Fruit fly (Drosophila melanogaster) whole organism, embryonic: ENCODE measurements around the gene Mvd.

ENCODE experiments used
- CG10147 ChIP-seq: fragments of 200-800 bp; sonication (Bioruptor generic); optimal IDR thresholded peaks from 2 replicates; lab custom pipeline; 2019; ENCODE audit warnings: missing biosample characterization, mild to moderate bottlenecking, missing genetic modification characterization, moderate library complexity
- CG11398 ChIP-seq: fragments of 200-800 bp; sonication (Bioruptor generic); optimal IDR thresholded peaks from 2 replicates; lab custom pipeline; 2016; ENCODE audit warnings: missing biosample characterization, missing genetic modification characterization
- CG11560 ChIP-seq: fragments of 200-800 bp; sonication (Bioruptor generic); IDR thresholded peaks from 3 replicates; pipeline ENCODE4 v1.3.6; 2022; ENCODE audit warnings: missing biosample characterization, missing genetic modification characterization
- CG1233 ChIP-seq: fragments of 200-800 bp; sonication (Bioruptor generic); optimal IDR thresholded peaks from 4 replicates; lab custom pipeline; 2018; ENCODE audit warnings: missing biosample characterization, mild to moderate bottlenecking, missing genetic modification characterization
- CG13287 ChIP-seq: fragments of 200-800 bp; sonication (Bioruptor generic); IDR thresholded peaks from 2 replicates; pipeline ENCODE4 v1.3.6; 2022; ENCODE audit warnings: missing biosample characterization, missing genetic modification characterization; ENCODE audit not compliant: partially characterized antibody
- CG13894 ChIP-seq: fragments of 200-800 bp; sonication (Bioruptor generic); optimal IDR thresholded peaks from 3 replicates; lab custom pipeline; 2018; ENCODE audit warnings: missing biosample characterization, mild to moderate bottlenecking, missing genetic modification characterization, moderate library complexity
- CG14050 ChIP-seq: fragments of 200-800 bp; sonication (Bioruptor generic); IDR thresholded peaks from 3 replicates; pipeline ENCODE4 v1.3.6; 2022; ENCODE audit warnings: missing biosample characterization, missing genetic modification characterization
- CG14441 ChIP-seq: fragments of 200-800 bp; sonication (Bioruptor generic); IDR thresholded peaks from 2 replicates; pipeline ENCODE4 v1.3.6; 2022; ENCODE audit warnings: missing biosample characterization, missing genetic modification characterization
- CG14860 ChIP-seq: fragments of 200-800 bp; sonication (Bioruptor generic); IDR thresholded peaks from 3 replicates; pipeline ENCODE4 v1.3.6; 2022; ENCODE audit warnings: missing biosample characterization, missing genetic modification characterization; ENCODE audit not compliant: partially characterized antibody
- CG1529 ChIP-seq: fragments of 200-800 bp; sonication (Bioruptor generic); optimal IDR thresholded peaks from 3 replicates; lab custom pipeline; 2018; ENCODE audit warnings: missing biosample characterization, missing genetic modification characterization
- CG16815 ChIP-seq: fragments of 200-800 bp; sonication (Bioruptor generic); optimal IDR thresholded peaks from 3 replicates; lab custom pipeline; 2017; ENCODE audit warnings: missing biosample characterization, mild to moderate bottlenecking, missing genetic modification characterization
- CG17186 ChIP-seq: fragments of 200-800 bp; sonication (Bioruptor generic); optimal IDR thresholded peaks from 3 replicates; lab custom pipeline; 2017; ENCODE audit warnings: missing biosample characterization, missing genetic modification reagents, missing genetic modification characterization
- CG17385 ChIP-seq: fragments of 200-800 bp; sonication (Bioruptor generic); optimal IDR thresholded peaks from 3 replicates; lab custom pipeline; 2018; ENCODE audit warnings: missing biosample characterization, mild to moderate bottlenecking, missing genetic modification characterization
- CG18262 ChIP-seq: fragments of 200-800 bp; optimal IDR thresholded peaks from 3 replicates; lab custom pipeline; 2019; ENCODE audit warnings: missing biosample characterization, mild to moderate bottlenecking, missing genetic modification characterization, moderate library complexity
- CG18599 ChIP-seq: fragments of 200-800 bp; sonication (Bioruptor generic); optimal IDR thresholded peaks from 3 replicates; lab custom pipeline; 2017; ENCODE audit warnings: missing biosample characterization, missing genetic modification characterization, mild to moderate bottlenecking, moderate library complexity, missing genetic modification reagents
- CG2199 ChIP-seq: fragments of 200-800 bp; sonication (Bioruptor generic); IDR thresholded peaks from 3 replicates; pipeline ENCODE4 v1.3.6; 2022; ENCODE audit warnings: missing biosample characterization, missing genetic modification characterization
- CG31365 ChIP-seq: fragments of 200-800 bp; sonication (Bioruptor generic); optimal IDR thresholded peaks from 2 replicates; lab custom pipeline; 2018; ENCODE audit warnings: missing biosample characterization, mild to moderate bottlenecking, missing genetic modification characterization
- CG33557 ChIP-seq: fragments of 200-800 bp; sonication (Bioruptor generic); optimal IDR thresholded peaks from 2 replicates; lab custom pipeline; 2019; ENCODE audit warnings: missing biosample characterization, mild to moderate bottlenecking, missing genetic modification characterization, moderate library complexity
- CG5953 ChIP-seq: fragments of 200-800 bp; sonication (Bioruptor generic); IDR thresholded peaks from 2 replicates; pipeline ENCODE4 v1.3.6; 2022; ENCODE audit warnings: missing biosample characterization, missing genetic modification characterization
- CG9876 ChIP-seq: fragments of 200-800 bp; sonication (Bioruptor generic); optimal IDR thresholded peaks from 2 replicates; lab custom pipeline; 2016; ENCODE audit warnings: missing biosample characterization, missing genetic modification characterization
- D ChIP-seq, 2 experiments: fragments of 200-800 bp in 1 of 2; fragments of >200 bp in 1 of 2; sonication (Bioruptor generic) in 1 of 2; optimal IDR thresholded peaks; 2 replicates in 1 of 2; 3 replicates in 1 of 2; lab custom pipeline; 2017; ENCODE audit warnings: mild to moderate bottlenecking in 1 of 2, missing biosample characterization in 1 of 2, missing genetic modification characterization in 1 of 2, missing genetic modification reagents in 1 of 2
- Dfd ChIP-seq, 2 experiments: fragments of >200 bp; optimal IDR thresholded peaks; 2 replicates each; lab custom pipeline; 2017; ENCODE audit warnings: missing biosample characterization in 2 of 2, missing genetic modification characterization in 2 of 2
- H2.0 ChIP-seq: fragments of 200-800 bp; sonication (Bioruptor generic); IDR thresholded peaks from 2 replicates; pipeline ENCODE4 v1.3.6; 2022; ENCODE audit warnings: missing biosample characterization, missing genetic modification characterization
- Hr3 ChIP-seq: fragments of 200-800 bp; sonication (Bioruptor generic); optimal IDR thresholded peaks from 3 replicates; lab custom pipeline; 2016; ENCODE audit warnings: missing biosample characterization, missing genetic modification characterization
- Mrtf ChIP-seq: fragments of 200-800 bp; sonication (Bioruptor generic); IDR thresholded peaks from 3 replicates; pipeline ENCODE4 v1.3.6; 2022; ENCODE audit warnings: missing biosample characterization, missing genetic modification characterization
- Myb ChIP-seq: fragments of 200-800 bp; sonication (Bioruptor generic); optimal IDR thresholded peaks from 2 replicates; lab custom pipeline; 2016; ENCODE audit warnings: missing biosample characterization, missing genetic modification characterization
- Nf-YB ChIP-seq: fragments of 200-800 bp; sonication (Bioruptor generic); optimal IDR thresholded peaks from 3 replicates; lab custom pipeline; 2019; ENCODE audit warnings: missing biosample characterization, mild to moderate bottlenecking, missing genetic modification characterization, moderate library complexity
- Nf-YC ChIP-seq: fragments of 200-800 bp; optimal IDR thresholded peaks from 3 replicates; lab custom pipeline; 2019; ENCODE audit warnings: missing biosample characterization, mild to moderate bottlenecking, missing genetic modification characterization, moderate library complexity
- Optix ChIP-seq: fragments of 200-800 bp; sonication (Bioruptor generic); IDR thresholded peaks from 3 replicates; pipeline ENCODE4 v1.3.6; 2022; ENCODE audit warnings: missing biosample characterization, missing genetic modification characterization
- ac ChIP-seq: fragments of 200-800 bp; sonication (Bioruptor generic); optimal IDR thresholded peaks from 3 replicates; lab custom pipeline; 2017; ENCODE audit warnings: missing biosample characterization, mild to moderate bottlenecking, missing genetic modification characterization
- al ChIP-seq: fragments of 200-800 bp; sonication (Bioruptor generic); IDR thresholded peaks from 2 replicates; pipeline ENCODE4 v1.3.6; 2022; ENCODE audit warnings: missing biosample characterization, missing genetic modification characterization
- bab2 ChIP-seq: fragments of 200-800 bp; sonication (Bioruptor generic); optimal IDR thresholded peaks from 2 replicates; lab custom pipeline; 2016; ENCODE audit warnings: missing biosample characterization, missing genetic modification characterization
- cato ChIP-seq: fragments of 200-800 bp; sonication (Bioruptor generic); optimal IDR thresholded peaks from 2 replicates; lab custom pipeline; 2016; ENCODE audit warnings: missing biosample characterization, missing genetic modification characterization, borderline replicate concordance
- caup ChIP-seq: fragments of 200-800 bp; sonication (Bioruptor generic); optimal IDR thresholded peaks from 3 replicates; lab custom pipeline; 2017; ENCODE audit warnings: missing biosample characterization, mild to moderate bottlenecking, missing genetic modification characterization, moderate library complexity; ENCODE audit not compliant: severe bottlenecking
- chif ChIP-seq, 2 experiments: fragments of 200-800 bp; sonication (Bioruptor generic); optimal IDR thresholded peaks; 3 replicates each; lab custom pipeline; 2016; ENCODE audit warnings: missing biosample characterization in 2 of 2, missing genetic modification characterization in 2 of 2
- chm ChIP-seq: fragments of 200-800 bp; sonication (Bioruptor generic); IDR thresholded peaks from 2 replicates; pipeline ENCODE4 v1.3.6; 2022; ENCODE audit warnings: missing biosample characterization, missing genetic modification characterization
- chn ChIP-seq: fragments of 200-800 bp; sonication (Bioruptor generic); optimal IDR thresholded peaks from 2 replicates; lab custom pipeline; 2016; ENCODE audit warnings: missing biosample characterization, missing genetic modification characterization
- ems ChIP-seq: fragments of 200-800 bp; sonication (Bioruptor generic); optimal IDR thresholded peaks from 3 replicates; lab custom pipeline; 2016; ENCODE audit warnings: missing biosample characterization, missing genetic modification characterization
- fru ChIP-seq: fragments of >200 bp; optimal IDR thresholded peaks from 2 replicates; lab custom pipeline; 2017
- hth ChIP-seq: fragments of >200 bp; optimal IDR thresholded peaks from 2 replicates; lab custom pipeline; 2017; ENCODE audit warnings: inconsistent platforms
- jumu ChIP-seq: fragments of 200-800 bp; sonication (Bioruptor generic); optimal IDR thresholded peaks from 3 replicates; lab custom pipeline; 2016; ENCODE audit warnings: missing biosample characterization, missing genetic modification characterization
- lola ChIP-seq, 3 experiments: fragments of >200 bp in 2 of 3; fragments of 200-800 bp in 1 of 3; sonication (Bioruptor generic) in 1 of 3; optimal IDR thresholded peaks; 2 replicates each; lab custom pipeline; 2017 to 2019; ENCODE audit warnings: missing biosample characterization in 3 of 3, missing genetic modification characterization in 3 of 3, mild to moderate bottlenecking in 1 of 3, moderate library complexity in 1 of 3
- mirr ChIP-seq: fragments of 200-800 bp; sonication (Bioruptor generic); optimal IDR thresholded peaks from 3 replicates; lab custom pipeline; 2018; ENCODE audit warnings: missing biosample characterization, mild to moderate bottlenecking, missing genetic modification characterization
- oc ChIP-seq: fragments of 200-800 bp; sonication (Bioruptor generic); optimal IDR thresholded peaks from 2 replicates; lab custom pipeline; 2018; ENCODE audit warnings: missing biosample characterization, mild to moderate bottlenecking, missing genetic modification characterization, moderate library complexity
- prd ChIP-seq, 3 experiments: fragments of >200 bp in 2 of 3; fragments of 200-800 bp in 1 of 3; sonication (Bioruptor generic) in 1 of 3; optimal IDR thresholded peaks in 2 of 3; IDR thresholded peaks in 1 of 3; 2 replicates in 2 of 3; 3 replicates in 1 of 3; pipeline versions ENCODE4 v1.3.6 to Lab custom; 2017 to 2022; ENCODE audit warnings: missing biosample characterization in 1 of 3, missing genetic modification characterization in 1 of 3
- shn ChIP-seq: fragments of 200-800 bp; sonication (Bioruptor generic); optimal IDR thresholded peaks from 3 replicates; lab custom pipeline; 2016; ENCODE audit warnings: missing biosample characterization, missing genetic modification characterization
- unpg ChIP-seq: fragments of 200-800 bp; sonication (Bioruptor generic); optimal IDR thresholded peaks from 3 replicates; lab custom pipeline; 2018; ENCODE audit warnings: missing biosample characterization, mild to moderate bottlenecking, missing genetic modification characterization, moderate library complexity
- zfh2 ChIP-seq: fragments of 200-800 bp; sonication (Bioruptor generic); optimal IDR thresholded peaks from 2 replicates; lab custom pipeline; 2016; ENCODE audit warnings: missing biosample characterization, missing genetic modification characterization

Mvd gene

DNA sequence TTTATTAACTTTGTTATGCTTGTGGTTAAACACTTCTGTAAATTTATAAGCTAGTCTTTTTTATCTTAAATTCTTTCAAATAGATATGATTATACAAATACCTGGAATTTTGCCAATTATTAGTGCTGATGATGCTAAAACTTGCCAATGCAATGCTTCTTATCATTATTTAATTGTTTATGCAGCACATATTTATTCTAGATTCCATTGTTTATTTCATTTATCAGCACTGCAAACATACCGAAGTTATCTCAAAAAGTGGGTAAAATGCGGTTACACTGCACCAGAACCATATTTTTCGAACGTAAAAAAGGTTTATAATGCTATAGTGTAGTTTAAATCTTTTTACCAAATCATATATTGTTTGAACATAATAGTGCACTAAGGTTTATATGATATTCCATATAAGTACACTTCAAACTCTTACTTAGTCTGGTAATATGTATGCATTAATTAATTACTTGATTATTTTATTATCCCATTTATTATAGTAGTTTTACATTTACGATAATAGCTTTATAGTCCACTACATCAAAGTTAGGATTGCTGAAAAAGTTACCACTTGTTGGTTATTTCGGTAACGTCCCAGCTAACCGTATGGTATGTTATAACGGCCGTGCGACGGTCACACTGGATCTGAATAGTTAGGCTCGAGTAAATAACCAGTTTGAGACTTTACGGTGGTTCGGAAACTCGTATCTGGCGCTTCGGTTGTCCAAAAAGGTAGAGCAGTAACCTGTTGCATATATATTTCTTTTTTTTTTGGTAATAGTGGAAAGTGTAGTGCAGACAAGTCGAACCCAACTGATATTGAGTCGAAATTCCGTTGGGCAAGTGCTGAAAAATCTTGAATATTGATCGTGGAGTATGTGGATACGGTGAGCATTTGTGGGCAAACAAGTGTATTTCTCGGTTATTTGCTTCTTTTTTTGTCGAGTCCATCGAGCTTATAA is 39.5 kb downstream of the Mvd start, which contains the start of gene Rhp (continued):
- TF ChIP-seq Myb (GFP tag; lab: Kevin White, UChicago) (peak; percentile 19), Nf-YB (GFP tag; lab: Kevin White, UChicago) (no peak), CG31365 (peak; percentile 49), bab2 (no peak), unpg (peak; percentile 51), chm (GFP tag; lab: Robert Waterston, UW) (no peak), CG13287 (GFP tag; lab: Robert Waterston, UW) (peak; percentile 25; the same call in 1 of the 2 replicates), CG1529 (GFP tag; lab: Kevin White, UChicago) (peak; percentile 51), CG14860 (GFP tag; lab: Robert Waterston, UW) (no peak), CG33557 (GFP tag; lab: Kevin White, UChicago) (peak; percentile 68), CG13894 (no peak), chn (GFP tag; lab: Kevin White, UChicago) (no peak), CG11398 (GFP tag; lab: Kevin White, UChicago) (no peak), CG10147 (GFP tag; lab: Kevin White, UChicago) (no peak), chif (GFP tag; optimal IDR thresholded peaks at IDR 0.05; lab: Kevin White, UChicago) (no peak), CG9876 (GFP tag; lab: Kevin White, UChicago) (no peak), Nf-YC (tag; lab: Kevin White, UChicago) (peak; percentile 45), oc (tag; lab: Kevin White, UChicago) (no peak), mirr (GFP tag; lab: Kevin White, UChicago) (peak; percentile 30), ac (peak; percentile 19), Optix (GFP tag; lab: Robert Waterston, UW) (no peak), CG14050 (0 out of 3 replicates have a peak, but pooled peaks have one; percentile 9), D (optimal IDR thresholded peaks at IDR 0.05; lab: Kevin White, UChicago) (no peak), D (GFP tag; optimal IDR thresholded peaks at IDR 0.05; lab: Kevin White, UChicago) (peak; percentile 43), Hr3 (no peak), CG16815 (GFP tag; lab: Kevin White, UChicago) (no peak), ems (GFP tag; lab: Kevin White, UChicago) (no peak), CG11560 (tag; lab: Robert Waterston, UW) (no peak), al (GFP tag; lab: Robert Waterston, UW) (no peak), prd (optimal IDR thresholded peaks at IDR 0.05; lab: Kevin White, UChicago) (no peak), prd (GFP tag; IDR thresholded peaks at IDR 0.05; lab: Robert Waterston, UW) (no peak), CG14441 (GFP tag; lab: Robert Waterston, UW) (no peak), CG18262 (peak; percentile 45), hth (lab: Kevin White, UChicago) (no peak), shn (GFP tag; lab: Kevin White, UChicago) (no peak), Mrtf (GFP tag; lab: Robert Waterston, UW) (no peak), CG1233 (GFP tag; lab: Kevin White, UChicago) (peak; percentile 47), CG17385 (GFP tag; lab: Kevin White, UChicago) (peak; percentile 44), CG17186 (GFP tag; lab: Kevin White, UChicago) (no peak), H2.0 (GFP tag; lab: Robert Waterston, UW) (no peak), caup (GFP tag; lab: Kevin White, UChicago) (peak; percentile 31), jumu (GFP tag; lab: Kevin White, UChicago) (no peak), CG18599 (GFP tag; lab: Kevin White, UChicago) (no peak), Dfd (GFP tag; optimal IDR thresholded peaks at IDR 0.05; lab: Kevin White, UChicago) (no peak), CG5953 (GFP tag; lab: Robert Waterston, UW) (no peak), lola (GFP tag; optimal IDR thresholded peaks at IDR 0.05; lab: Kevin White, UChicago) (peak in 1 of 3 experiments; percentile 23), fru (lab: Kevin White, UChicago) (no peak), zfh2 (GFP tag; lab: Kevin White, UChicago) (no peak), CG2199 (GFP tag; lab: Robert Waterston, UW) (peak; percentile 68; the same call in 1 of the 3 replicates), cato (GFP tag; lab: Kevin White, UChicago) (no peak)
